Worm (Caenorhabditis elegans) whole organism, early embryonic: ENCODE measurements around the gene cest-8.

Experiments used
- B0310.2 ChIP-seq: sonication (generic microtip); optimal IDR thresholded peaks from 2 replicates; lab custom pipeline; 2016; ENCODE audit warnings: mild to moderate bottlenecking, missing genetic modification characterization, missing compliant biosample characterization
- F13C5.2 ChIP-seq: sonication (generic microtip); optimal IDR thresholded peaks from 2 replicates; lab custom pipeline; 2017; ENCODE audit warnings: mild to moderate bottlenecking, missing genetic modification characterization, inconsistent platforms, missing compliant biosample characterization
- aly-1 ChIP-seq: sonication (generic microtip); optimal IDR thresholded peaks from 2 replicates; lab custom pipeline; 2016; ENCODE audit warnings: missing genetic modification characterization, missing compliant biosample characterization
- ama-1 ChIP-seq: fragments of 150-350 bp; optimal IDR thresholded peaks from 2 replicates; lab custom pipeline; 2014
- ceh-36 ChIP-seq: sonication (generic microtip); optimal IDR thresholded peaks from 2 replicates; lab custom pipeline; 2016; ENCODE audit warnings: missing genetic modification characterization, inconsistent platforms, missing compliant biosample characterization
- flt-1 ChIP-seq: fragments of 200-800 bp; sonication (Bioruptor generic); IDR thresholded peaks from 2 replicates; pipeline ENCODE4 v1.3.6; 2022; ENCODE audit warnings: missing genetic modification characterization, missing compliant biosample characterization
- hmbx-1 ChIP-seq: sonication (generic microtip); optimal IDR thresholded peaks from 2 replicates; lab custom pipeline; 2016; ENCODE audit warnings: mild to moderate bottlenecking, missing genetic modification characterization, missing compliant biosample characterization
- hmg-4 ChIP-seq: fragments of 200-800 bp; sonication (Bioruptor generic); optimal IDR thresholded peaks from 2 replicates; lab custom pipeline; 2018; ENCODE audit warnings: mild to moderate bottlenecking, missing genetic modification characterization, missing compliant biosample characterization
- hnd-1 ChIP-seq: sonication (generic microtip); optimal IDR thresholded peaks from 2 replicates; lab custom pipeline; 2016; ENCODE audit warnings: missing genetic modification characterization, missing compliant biosample characterization
- pes-1 ChIP-seq: fragments of 200-800 bp; sonication (Bioruptor generic); IDR thresholded peaks from 2 replicates; pipeline ENCODE4 v1.3.6; 2022; ENCODE audit warnings: missing genetic modification reagents, missing genetic modification characterization, missing compliant biosample characterization
- scrt-1 ChIP-seq: fragments of 200-800 bp; sonication (Bioruptor generic); IDR thresholded peaks from 2 replicates; pipeline ENCODE4 v1.3.6; 2022; ENCODE audit warnings: missing genetic modification characterization, missing compliant biosample characterization
- sea-1 ChIP-seq: fragments of 200-800 bp; sonication (Bioruptor generic); conservative IDR thresholded peaks from 2 replicates; pipeline ENCODE4 v1.3.6; 2022; ENCODE audit warnings: missing genetic modification characterization, missing compliant biosample characterization
- tbx-37 ChIP-seq: fragments of 200-800 bp; sonication (Bioruptor generic); conservative IDR thresholded peaks from 2 replicates; pipeline ENCODE4 v1.3.6; 2022; ENCODE audit warnings: missing genetic modification reagents, missing genetic modification characterization, missing compliant biosample characterization
- tra-4 ChIP-seq: sonication (generic microtip); optimal IDR thresholded peaks from 2 replicates; lab custom pipeline; 2017; ENCODE audit warnings: missing genetic modification characterization, missing compliant biosample characterization

DNA sequence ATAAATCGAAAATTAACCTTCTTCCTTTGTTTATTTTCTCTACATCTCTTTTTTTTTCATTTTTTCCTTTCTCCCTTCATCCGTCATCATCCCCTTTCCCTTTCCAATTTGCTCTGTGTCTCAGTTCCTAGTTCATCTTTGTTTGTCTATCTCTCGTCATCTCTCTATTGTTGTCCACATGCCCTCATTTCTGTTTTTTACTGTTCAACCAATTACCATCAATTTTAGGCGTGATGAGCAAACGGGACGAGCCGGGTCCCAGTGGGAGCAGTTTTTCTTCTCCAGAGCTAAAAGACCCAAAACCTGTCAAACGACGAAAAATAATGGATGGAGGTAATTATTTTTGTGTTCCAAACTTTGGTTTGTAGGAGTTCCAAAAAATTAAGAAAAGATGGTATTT lies 15.9 kb downstream of the cest-8 start, which contains the start of gene C23H4.6:
- TF ChIP-seq flt-1 (GFP tag; lab: Robert Waterston, UW) = no peak
- TF ChIP-seq sea-1 (GFP tag; lab: Robert Waterston, UW) = no peak
- TF ChIP-seq hnd-1 (tag; lab: Kevin White, UChicago) = no peak
- no peak for TF ChIP-seq ama-1 (lab: Kevin White, UChicago)
- no peak for TF ChIP-seq aly-1
- TF ChIP-seq tbx-37 (GFP tag; lab: Robert Waterston, UW) = no peak
- no peak for TF ChIP-seq B0310.2 (tag; lab: Kevin White, UChicago)
- TF ChIP-seq hmbx-1 (tag; lab: Kevin White, UChicago) = no peak
- TF ChIP-seq hmg-4 (GFP tag; lab: Kevin White, UChicago) = no peak
- TF ChIP-seq ceh-36 (tag; lab: Kevin White, UChicago) = no peak
- TF ChIP-seq scrt-1 = no peak
- TF ChIP-seq F13C5.2 (tag; lab: Kevin White, UChicago) = no peak
- TF ChIP-seq tra-4 (tag; lab: Kevin White, UChicago) = no peak
- TF ChIP-seq pes-1 (GFP tag; lab: Robert Waterston, UW) = no peak
